Worm (Caenorhabditis elegans) whole organism, L3 larva: ENCODE results near the gene lin-29.

ENCODE experiments used
- egl-27 ChIP-seq: sonication (generic microtip); optimal IDR thresholded peaks from 4 replicates; lab custom pipeline; 2017; ENCODE audit warnings: missing biosample characterization, missing genetic modification reagents, missing genetic modification characterization
- fkh-10 ChIP-seq: sonication (generic microtip); optimal IDR thresholded peaks from 2 replicates; lab custom pipeline; 2017; ENCODE audit warnings: missing biosample characterization, missing genetic modification reagents, missing genetic modification characterization
- lin-15B ChIP-seq: fragments of 150-350 bp; optimal IDR thresholded peaks from 2 replicates; lab custom pipeline; 2014; ENCODE audit warnings: missing biosample characterization, missing genetic modification characterization
- lin-39 ChIP-seq: fragments of 150-350 bp; optimal IDR thresholded peaks from 2 replicates; lab custom pipeline; 2018; ENCODE audit warnings: missing biosample characterization, missing genetic modification reagents, missing genetic modification characterization
- lsy-12 ChIP-seq: sonication (generic microtip); optimal IDR thresholded peaks from 2 replicates; lab custom pipeline; 2016; ENCODE audit warnings: mild to moderate bottlenecking, missing genetic modification characterization, missing compliant biosample characterization
- nhr-12 ChIP-seq: fragments of 150-350 bp; optimal IDR thresholded peaks from 2 replicates; lab custom pipeline; 2014; ENCODE audit warnings: missing biosample characterization, missing genetic modification characterization
- nhr-25 ChIP-seq: sonication (generic microtip); optimal IDR thresholded peaks from 2 replicates; lab custom pipeline; 2017; ENCODE audit warnings: missing biosample characterization, missing genetic modification characterization
- nhr-76 ChIP-seq: fragments of 150-350 bp; sonication (generic microtip); optimal IDR thresholded peaks from 5 replicates; lab custom pipeline; 2014; ENCODE audit warnings: missing biosample characterization, missing genetic modification characterization
- pha-4 ChIP-seq: fragments of 150-350 bp; optimal IDR thresholded peaks from 2 replicates; lab custom pipeline; 2014; ENCODE audit warnings: missing biosample characterization, missing genetic modification reagents, missing genetic modification characterization
- skn-1 ChIP-seq: fragments of 150-350 bp; optimal IDR thresholded peaks from 2 replicates; lab custom pipeline; 2014; ENCODE audit warnings: missing biosample characterization, missing genetic modification characterization
- tbx-2 ChIP-seq: sonication (generic microtip); optimal IDR thresholded peaks from 2 replicates; lab custom pipeline; 2016; ENCODE audit warnings: mild to moderate bottlenecking, missing genetic modification characterization, missing compliant biosample characterization
- unc-39 ChIP-seq: sonication (generic microtip); optimal IDR thresholded peaks from 4 replicates; lab custom pipeline; 2017; ENCODE audit warnings: missing biosample characterization, missing genetic modification characterization
- unc-62 ChIP-seq: fragments of 150-350 bp; sonication (generic microtip); optimal IDR thresholded peaks from 4 replicates; lab custom pipeline; 2014; ENCODE audit warnings: missing biosample characterization, missing genetic modification reagents, missing genetic modification characterization

DNA sequence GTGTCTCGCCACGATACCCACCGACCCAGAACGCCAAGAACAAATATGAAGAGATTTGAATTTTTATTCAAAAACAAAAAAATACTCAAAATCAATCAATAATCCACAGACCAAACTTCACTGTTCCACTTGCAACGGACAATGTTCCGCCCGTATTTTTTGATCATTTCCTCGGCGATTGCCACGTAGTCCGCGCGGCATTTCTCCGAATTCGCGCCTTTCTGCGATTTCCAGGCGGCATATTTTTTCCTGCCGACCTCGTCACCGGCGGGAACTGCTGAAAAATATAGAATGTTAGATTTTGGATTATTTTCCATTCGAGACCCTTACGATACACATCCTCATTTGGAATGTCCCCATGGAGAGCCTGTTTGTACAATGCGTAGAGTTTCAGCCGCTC is 37.1 kb upstream of the lin-29 start:
- TF ChIP-seq nhr-76 (tag; lab: Kevin White, UChicago) (no peak), tbx-2 (tag; lab: Kevin White, UChicago) (no peak), unc-39 (tag; lab: Kevin White, UChicago) (no peak), skn-1 (tag; lab: Kevin White, UChicago) (no peak), fkh-10 (no peak), lin-15B (no peak), nhr-25 (tag; lab: Kevin White, UChicago) (no peak), nhr-12 (tag; lab: Kevin White, UChicago) (no peak), egl-27 (tag; lab: Kevin White, UChicago) (no peak), lsy-12 (tag; lab: Kevin White, UChicago) (no peak), pha-4 (tag; lab: Kevin White, UChicago) (no peak), unc-62 (no peak), lin-39 (tag; lab: Kevin White, UChicago) (no peak)
